Fruit fly (Drosophila melanogaster) whole organism, embryonic: ENCODE measurements around the gene CG11791.

Experiments
- Abd-B ChIP-seq: fragments of 200-800 bp; sonication (Bioruptor generic); optimal IDR thresholded peaks from 2 replicates; lab custom pipeline; 2018; ENCODE audit warnings: missing biosample characterization, mild to moderate bottlenecking, missing genetic modification characterization, moderate library complexity
- Antp ChIP-seq: fragments of 200-800 bp; sonication (Bioruptor generic); optimal IDR thresholded peaks from 3 replicates; lab custom pipeline; 2016; ENCODE audit warnings: missing biosample characterization, missing genetic modification characterization
- B-H2 ChIP-seq: fragments of 200-800 bp; sonication (Bioruptor generic); optimal IDR thresholded peaks from 2 replicates; lab custom pipeline; 2018; ENCODE audit warnings: missing biosample characterization, mild to moderate bottlenecking, missing genetic modification characterization
- CG10654 ChIP-seq: fragments of 200-800 bp; sonication (Bioruptor generic); optimal IDR thresholded peaks from 2 replicates; lab custom pipeline; 2016; ENCODE audit warnings: missing biosample characterization, missing genetic modification characterization
- CG11723 ChIP-seq: fragments of 200-800 bp; sonication (Bioruptor generic); optimal IDR thresholded peaks from 2 replicates; lab custom pipeline; 2017; ENCODE audit warnings: missing biosample characterization, mild to moderate bottlenecking, missing genetic modification characterization
- CG12219 ChIP-seq: fragments of 200-800 bp; sonication (Bioruptor generic); optimal IDR thresholded peaks from 3 replicates; lab custom pipeline; 2018; ENCODE audit warnings: missing biosample characterization, mild to moderate bottlenecking, missing genetic modification characterization
- CG15479 ChIP-seq: fragments of 200-800 bp; sonication (Bioruptor generic); optimal IDR thresholded peaks from 3 replicates; lab custom pipeline; 2019; ENCODE audit warnings: missing biosample characterization, mild to moderate bottlenecking, missing genetic modification characterization, moderate library complexity
- CG1647 ChIP-seq: fragments of 200-800 bp; sonication (Bioruptor generic); optimal IDR thresholded peaks from 3 replicates; lab custom pipeline; 2016; ENCODE audit warnings: missing biosample characterization, missing genetic modification characterization
- CG18011 ChIP-seq: fragments of 200-800 bp; sonication (Bioruptor generic); optimal IDR thresholded peaks from 2 replicates; lab custom pipeline; 2017; ENCODE audit warnings: missing biosample characterization, missing genetic modification characterization, mild to moderate bottlenecking, moderate library complexity, missing genotype
- CG2120 ChIP-seq: fragments of 200-800 bp; sonication (Bioruptor generic); optimal IDR thresholded peaks from 3 replicates; lab custom pipeline; 2016; ENCODE audit warnings: missing biosample characterization, missing genetic modification characterization
- CG2199 ChIP-seq: fragments of 200-800 bp; sonication (Bioruptor generic); IDR thresholded peaks from 3 replicates; pipeline ENCODE4 v1.3.6; 2022; ENCODE audit warnings: missing biosample characterization, missing genetic modification characterization
- CG33557 ChIP-seq: fragments of 200-800 bp; sonication (Bioruptor generic); optimal IDR thresholded peaks from 2 replicates; lab custom pipeline; 2019; ENCODE audit warnings: missing biosample characterization, mild to moderate bottlenecking, missing genetic modification characterization, moderate library complexity
- CG34422 ChIP-seq: fragments of 200-800 bp; sonication (Bioruptor generic); IDR thresholded peaks from 3 replicates; pipeline ENCODE4 v1.3.6; 2022; ENCODE audit warnings: missing biosample characterization, missing genetic modification characterization
- CG5245 ChIP-seq: fragments of 200-800 bp; sonication (Bioruptor generic); optimal IDR thresholded peaks from 3 replicates; lab custom pipeline; 2016; ENCODE audit warnings: missing biosample characterization, missing genetic modification characterization
- D ChIP-seq, 2 experiments: fragments of 200-800 bp in 1 of 2; fragments of >200 bp in 1 of 2; sonication (Bioruptor generic) in 1 of 2; optimal IDR thresholded peaks; 2 replicates in 1 of 2; 3 replicates in 1 of 2; lab custom pipeline; 2017; ENCODE audit warnings: mild to moderate bottlenecking in 1 of 2, missing biosample characterization in 1 of 2, missing genetic modification characterization in 1 of 2, missing genetic modification reagents in 1 of 2
- D19A ChIP-seq: fragments of 200-800 bp; optimal IDR thresholded peaks from 3 replicates; lab custom pipeline; 2019; ENCODE audit warnings: missing biosample characterization, mild to moderate bottlenecking, missing genetic modification characterization, moderate library complexity
- Dek ChIP-seq: fragments of 200-800 bp; sonication (Bioruptor generic); optimal IDR thresholded peaks from 3 replicates; lab custom pipeline; 2019; ENCODE audit warnings: missing biosample characterization, mild to moderate bottlenecking, missing genetic modification characterization, moderate library complexity
- Dip2 ChIP-seq: fragments of 200-800 bp; sonication (Bioruptor generic); IDR thresholded peaks from 2 replicates; pipeline ENCODE4 v1.3.6; 2022; ENCODE audit warnings: missing biosample characterization, missing genetic modification characterization
- Dp ChIP-seq: fragments of 200-800 bp; sonication (Bioruptor generic); optimal IDR thresholded peaks from 2 replicates; lab custom pipeline; 2018; ENCODE audit warnings: missing biosample characterization, mild to moderate bottlenecking, missing genetic modification characterization, moderate library complexity
- Dref ChIP-seq: fragments of 200-800 bp; sonication (Bioruptor generic); IDR thresholded peaks from 2 replicates; pipeline ENCODE4 v1.3.6; 2022; ENCODE audit warnings: missing biosample characterization, missing genetic modification characterization
- E2f2 ChIP-seq: fragments of 200-800 bp; sonication (Bioruptor generic); IDR thresholded peaks from 2 replicates; pipeline ENCODE4 v1.3.6; 2022; ENCODE audit warnings: missing biosample characterization, missing genetic modification characterization
- Ets97D ChIP-seq: fragments of 200-800 bp; sonication (Bioruptor generic); optimal IDR thresholded peaks from 3 replicates; lab custom pipeline; 2016; ENCODE audit warnings: missing biosample characterization, missing genetic modification characterization
- HmgD ChIP-seq: fragments of 200-800 bp; sonication (Bioruptor generic); optimal IDR thresholded peaks from 3 replicates; lab custom pipeline; 2016; ENCODE audit warnings: missing biosample characterization, missing genetic modification characterization
- Lhr ChIP-seq: fragments of 200-800 bp; sonication (Bioruptor generic); optimal IDR thresholded peaks from 3 replicates; lab custom pipeline; 2017; ENCODE audit warnings: mild to moderate bottlenecking, missing biosample characterization, missing genetic modification reagents, missing genetic modification characterization
- Med ChIP-seq: fragments of 200-800 bp; sonication (Bioruptor generic); peaks from one replicate; lab custom pipeline; 2016; ENCODE audit warnings: missing biosample characterization, missing genetic modification characterization, mild to moderate bottlenecking, inconsistent platforms, moderate library complexity
- PHDP ChIP-seq: fragments of 200-800 bp; sonication (Bioruptor generic); optimal IDR thresholded peaks from 3 replicates; lab custom pipeline; 2018; ENCODE audit warnings: missing biosample characterization, mild to moderate bottlenecking, missing genetic modification characterization, moderate library complexity
- Scr ChIP-seq: fragments of 200-800 bp; sonication (Bioruptor generic); IDR thresholded peaks from 2 replicates; pipeline ENCODE4 v1.3.6; 2022; ENCODE audit warnings: missing biosample characterization, missing genetic modification characterization; ENCODE audit not compliant: partially characterized antibody
- Sin3A ChIP-seq: fragments of >200 bp; optimal IDR thresholded peaks from 2 replicates; lab custom pipeline; 2018
- ab ChIP-seq: fragments of 200-800 bp; sonication (Bioruptor generic); optimal IDR thresholded peaks from 2 replicates; lab custom pipeline; 2016; ENCODE audit warnings: missing biosample characterization, missing genetic modification characterization
- ac ChIP-seq: fragments of 200-800 bp; sonication (Bioruptor generic); optimal IDR thresholded peaks from 3 replicates; lab custom pipeline; 2017; ENCODE audit warnings: missing biosample characterization, mild to moderate bottlenecking, missing genetic modification characterization
- aop ChIP-seq: fragments of 200-800 bp; sonication (Bioruptor generic); IDR thresholded peaks from 2 replicates; pipeline ENCODE4 v1.3.6; 2022; ENCODE audit warnings: missing biosample characterization, missing genetic modification characterization
- ash1 ChIP-seq: fragments of 200-800 bp; sonication (Bioruptor generic); optimal IDR thresholded peaks from 2 replicates; lab custom pipeline; 2018; ENCODE audit warnings: missing biosample characterization, mild to moderate bottlenecking, missing genetic modification characterization
- bowl ChIP-seq: fragments of 200-800 bp; sonication (Bioruptor generic); IDR thresholded peaks from 2 replicates; pipeline ENCODE4 v1.3.6; 2022; ENCODE audit warnings: missing biosample characterization, missing genetic modification characterization
- cad ChIP-seq: fragments of >200 bp; optimal IDR thresholded peaks from 2 replicates; lab custom pipeline; 2017; ENCODE audit warnings: missing biosample characterization, missing genetic modification characterization
- corto ChIP-seq: fragments of 200-800 bp; sonication (Bioruptor generic); optimal IDR thresholded peaks from 2 replicates; lab custom pipeline; 2016; ENCODE audit warnings: missing biosample characterization, mild to moderate bottlenecking, missing genetic modification characterization, moderate library complexity
- da ChIP-seq: fragments of 200-800 bp; sonication (Bioruptor generic); optimal IDR thresholded peaks from 2 replicates; lab custom pipeline; 2016; ENCODE audit warnings: missing biosample characterization, missing genetic modification characterization
- gro ChIP-seq: fragments of 200-800 bp; sonication (Bioruptor generic); optimal IDR thresholded peaks from 2 replicates; lab custom pipeline; 2016; ENCODE audit warnings: missing biosample characterization, missing genetic modification characterization
- ham ChIP-seq: fragments of 200-800 bp; sonication (Bioruptor generic); IDR thresholded peaks from 2 replicates; pipeline ENCODE4 v1.3.6; 2022; ENCODE audit warnings: missing biosample characterization, missing genetic modification characterization
- hth ChIP-seq: fragments of >200 bp; optimal IDR thresholded peaks from 2 replicates; lab custom pipeline; 2017; ENCODE audit warnings: inconsistent platforms
- ind ChIP-seq: fragments of 200-800 bp; sonication (Bioruptor generic); optimal IDR thresholded peaks from 3 replicates; lab custom pipeline; 2016; ENCODE audit warnings: missing biosample characterization, missing genetic modification characterization
- jing ChIP-seq: fragments of 200-800 bp; sonication (Bioruptor generic); optimal IDR thresholded peaks from 2 replicates; lab custom pipeline; 2018; ENCODE audit warnings: missing biosample characterization, mild to moderate bottlenecking, missing genetic modification characterization
- klu ChIP-seq: fragments of 200-800 bp; sonication (Bioruptor generic); IDR thresholded peaks from 2 replicates; pipeline ENCODE4 v1.3.6; 2022; ENCODE audit warnings: missing biosample characterization, missing genetic modification characterization
- lilli ChIP-seq: fragments of 200-800 bp; sonication (Bioruptor generic); optimal IDR thresholded peaks from 3 replicates; lab custom pipeline; 2016; ENCODE audit warnings: missing biosample characterization, missing genetic modification characterization
- pzg ChIP-seq: fragments of 200-800 bp; sonication (Bioruptor generic); optimal IDR thresholded peaks from 3 replicates; lab custom pipeline; 2018; ENCODE audit warnings: missing biosample characterization, mild to moderate bottlenecking, missing genetic modification characterization, moderate library complexity
- salm ChIP-seq: fragments of 200-800 bp; sonication (Bioruptor generic); optimal IDR thresholded peaks from 2 replicates; lab custom pipeline; 2018; ENCODE audit warnings: missing biosample characterization, mild to moderate bottlenecking, missing genetic modification characterization
- sim ChIP-seq: fragments of 200-800 bp; sonication (Bioruptor generic); IDR thresholded peaks from 2 replicates; pipeline ENCODE4 v1.3.6; 2022; ENCODE audit warnings: missing biosample characterization, missing genetic modification characterization
- stwl ChIP-seq: fragments of 200-800 bp; sonication (Bioruptor generic); optimal IDR thresholded peaks from 3 replicates; lab custom pipeline; 2018; ENCODE audit warnings: missing biosample characterization, mild to moderate bottlenecking, missing genetic modification characterization, moderate library complexity
- sug ChIP-seq: fragments of 200-800 bp; optimal IDR thresholded peaks from 2 replicates; lab custom pipeline; 2019; ENCODE audit warnings: missing biosample characterization, mild to moderate bottlenecking, missing genetic modification characterization, moderate library complexity
- tio ChIP-seq: fragments of 200-800 bp; sonication (Bioruptor generic); optimal IDR thresholded peaks from 2 replicates; lab custom pipeline; 2017; ENCODE audit warnings: missing biosample characterization, missing genetic modification characterization, inconsistent platforms
- vnd ChIP-seq: fragments of 200-800 bp; sonication (Bioruptor generic); IDR thresholded peaks from 3 replicates; pipeline ENCODE4 v1.3.6; 2022; ENCODE audit warnings: missing biosample characterization, missing genetic modification characterization; ENCODE audit not compliant: partially characterized antibody
- zen ChIP-seq: fragments of 200-800 bp; sonication (Bioruptor generic); optimal IDR thresholded peaks from 3 replicates; lab custom pipeline; 2018; ENCODE audit warnings: missing biosample characterization, mild to moderate bottlenecking, missing genetic modification characterization, moderate library complexity
- zfh1 ChIP-seq: fragments of 200-800 bp; sonication (Bioruptor generic); IDR thresholded peaks from 3 replicates; pipeline ENCODE4 v1.3.6; 2022; ENCODE audit warnings: missing biosample characterization, missing genetic modification characterization

CG11791 gene

DNA sequence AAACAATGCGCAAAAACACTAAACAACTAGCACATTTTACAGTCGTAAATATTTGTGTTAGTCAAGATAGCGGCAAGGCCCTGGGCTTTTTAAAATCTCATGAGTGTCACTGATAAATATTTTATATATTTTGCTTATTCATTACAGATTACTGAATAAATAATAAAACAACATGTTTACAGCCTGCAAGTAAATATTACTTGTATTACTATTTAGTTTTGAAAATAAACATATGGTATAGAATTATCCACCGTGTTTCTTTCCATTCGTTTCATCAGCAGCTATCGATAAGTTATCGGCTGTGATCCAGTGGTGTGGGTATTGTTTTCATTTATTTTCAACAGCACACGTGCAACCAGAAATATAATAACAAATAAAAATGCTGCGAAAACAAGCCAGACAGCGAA, 25.1 kb downstream of the CG11791 start, which contains the start of the genes shams and CG11920 (continued):
- no peak for TF ChIP-seq Sin3A (lab: Kevin White, UChicago)
- TF ChIP-seq CG18011 = no peak
- TF ChIP-seq Lhr (GFP tag; lab: Kevin White, UChicago) = no peak
- TF ChIP-seq aop (GFP tag; lab: Robert Waterston, UW) = no peak
- peak; percentile 47 for TF ChIP-seq pzg (GFP tag; lab: Kevin White, UChicago)
- no peak for TF ChIP-seq da
- TF ChIP-seq HmgD (GFP tag; lab: Kevin White, UChicago) = no peak
- peak; percentile 37; the same call in 1 of the 3 replicates for TF ChIP-seq CG34422
- TF ChIP-seq B-H2 = no peak
- TF ChIP-seq CG2120 (GFP tag; lab: Kevin White, UChicago) = peak; percentile 27
- peak; percentile 52; the same call in 1 of the 3 replicates for TF ChIP-seq vnd (GFP tag; lab: Robert Waterston, UW)
- TF ChIP-seq sug = no peak
- TF ChIP-seq E2f2 (GFP tag; lab: Robert Waterston, UW) = peak; percentile 45; the same call in 1 of the 2 replicates
- no peak for TF ChIP-seq CG15479 (GFP tag; lab: Kevin White, UChicago)
- TF ChIP-seq klu = no peak
- TF ChIP-seq ab (GFP tag; lab: Kevin White, UChicago) = no peak
- peak; percentile 30 for TF ChIP-seq Dp (GFP tag; lab: Kevin White, UChicago)
- TF ChIP-seq CG11723 (GFP tag; lab: Kevin White, UChicago) = peak; percentile 26
- TF ChIP-seq CG12219 (GFP tag; lab: Kevin White, UChicago) = no peak
- no peak for TF ChIP-seq sim (GFP tag; lab: Robert Waterston, UW)
- TF ChIP-seq Antp (GFP tag; lab: Kevin White, UChicago) = no peak
- TF ChIP-seq gro (GFP tag; lab: Kevin White, UChicago) = peak; percentile 40
- TF ChIP-seq tio (GFP tag; lab: Kevin White, UChicago) = no peak
- no peak for TF ChIP-seq CG1647
- TF ChIP-seq Ets97D (GFP tag; lab: Kevin White, UChicago) = peak; percentile 9
- no peak for TF ChIP-seq D (optimal IDR thresholded peaks at IDR 0.05; lab: Kevin White, UChicago)
- no peak for TF ChIP-seq D (GFP tag; optimal IDR thresholded peaks at IDR 0.05; lab: Kevin White, UChicago)
- peak; percentile 29 for TF ChIP-seq lilli (GFP tag; lab: Kevin White, UChicago)
- no peak for TF ChIP-seq ind (GFP tag; lab: Kevin White, UChicago)
- peak; percentile 3 for TF ChIP-seq PHDP (tag; lab: Kevin White, UChicago)
- TF ChIP-seq bowl = no peak
- peak; percentile 20 for TF ChIP-seq D19A (tag; lab: Kevin White, UChicago)
- TF ChIP-seq Dref (GFP tag; lab: Robert Waterston, UW) = peak; percentile 71
- TF ChIP-seq Scr = peak; percentile 66
- TF ChIP-seq stwl (tag; lab: Kevin White, UChicago) = peak; percentile 52
- no peak for TF ChIP-seq Dip2 (GFP tag; lab: Robert Waterston, UW)
- no peak for TF ChIP-seq Abd-B (GFP tag; lab: Kevin White, UChicago)
- peak; percentile 2 for TF ChIP-seq CG10654
- TF ChIP-seq CG33557 (GFP tag; lab: Kevin White, UChicago) = no peak
- TF ChIP-seq ash1 (GFP tag; lab: Kevin White, UChicago) = no peak

DNA sequence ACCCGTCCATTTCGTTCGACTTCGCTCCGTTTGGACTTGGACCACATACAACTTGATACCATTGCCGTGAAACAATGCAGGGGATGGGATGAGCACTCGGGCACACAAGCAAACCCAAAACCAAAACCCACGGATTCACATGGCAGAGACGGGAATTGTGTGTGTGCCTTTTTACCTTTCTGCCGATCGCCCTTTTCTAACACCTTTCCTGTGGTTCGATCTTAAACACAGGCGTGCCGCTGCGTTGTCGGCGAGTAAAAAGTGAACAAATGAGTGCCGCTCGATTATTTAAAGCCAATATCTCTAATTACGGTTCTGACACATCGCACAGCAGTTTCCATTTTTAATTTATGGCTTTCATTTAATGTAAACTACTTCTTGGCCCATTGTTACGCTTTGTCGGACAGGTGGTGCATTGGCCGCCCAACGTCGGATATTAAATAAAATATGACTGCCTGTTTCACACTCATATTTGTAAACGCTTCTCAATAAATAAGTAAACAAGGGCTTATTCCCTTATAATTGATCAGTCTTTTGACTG, 27.9 kb downstream of the CG11791 start:
- TF ChIP-seq ac (GFP tag; lab: Kevin White, UChicago) (peak; percentile 8), CG5245 (GFP tag; lab: Kevin White, UChicago) (peak; percentile 25), zen (tag; lab: Kevin White, UChicago) (peak; percentile 87), cad (GFP tag; lab: Kevin White, UChicago) (peak; percentile 75), salm (tag; lab: Kevin White, UChicago) (no peak), Med (peak; percentile 64), Dek (tag; lab: Kevin White, UChicago) (no peak), ham (GFP tag; lab: Robert Waterston, UW) (no peak), jing (GFP tag; lab: Kevin White, UChicago) (no peak), zfh1 (GFP tag; lab: Robert Waterston, UW) (0 out of 3 replicates have a peak, but pooled peaks have one; percentile 14), corto (GFP tag; lab: Kevin White, UChicago) (no peak), CG2199 (GFP tag; lab: Robert Waterston, UW) (peak; percentile 85; the same call in 2 of the 3 replicates), hth (lab: Kevin White, UChicago) (peak; percentile 50)
